Fruit fly (Drosophila melanogaster) whole organism, wandering third instar larva: ENCODE data around the gene CG46468.

Experiments
- Abd-B ChIP-seq: fragments of >200 bp; optimal IDR thresholded peaks from 2 replicates; lab custom pipeline; 2017; ENCODE audit warnings: missing biosample characterization, missing genetic modification characterization
- CG32264 ChIP-seq: fragments of 200-800 bp; sonication (Bioruptor generic); optimal IDR thresholded peaks from 2 replicates; lab custom pipeline; 2016; ENCODE audit warnings: missing biosample characterization, missing genetic modification characterization
- CG9705 ChIP-seq: fragments of 200-800 bp; sonication (Bioruptor generic); optimal IDR thresholded peaks from 2 replicates; lab custom pipeline; 2018; ENCODE audit warnings: missing biosample characterization, mild to moderate bottlenecking, missing genetic modification characterization
- CrebA ChIP-seq: fragments of 200-800 bp; sonication (Bioruptor generic); optimal IDR thresholded peaks from 2 replicates; lab custom pipeline; 2016; ENCODE audit warnings: missing biosample characterization, mild to moderate bottlenecking, missing genetic modification characterization, borderline replicate concordance
- Dfd ChIP-seq: fragments of >200 bp; optimal IDR thresholded peaks from 2 replicates; lab custom pipeline; 2017; ENCODE audit warnings: missing biosample characterization, missing genetic modification characterization
- Dif ChIP-seq: fragments of 200-275, 200-300 bp; sonication (Bioruptor generic); optimal IDR thresholded peaks from 2 replicates; lab custom pipeline; 2018; ENCODE audit warnings: missing biosample characterization, missing genetic modification characterization; ENCODE audit not compliant: partially characterized antibody
- GATAd ChIP-seq: sonication (Bioruptor generic); optimal IDR thresholded peaks from 2 replicates; lab custom pipeline; 2016; ENCODE audit warnings: missing biosample characterization, missing genetic modification characterization
- HLH106 ChIP-seq: fragments of 200-800 bp; optimal IDR thresholded peaks from 3 replicates; lab custom pipeline; 2019; ENCODE audit warnings: missing biosample characterization, mild to moderate bottlenecking, missing genetic modification characterization, moderate library complexity
- Hnf4 ChIP-seq: fragments of 200-800 bp; sonication (Bioruptor generic); optimal IDR thresholded peaks from 2 replicates; lab custom pipeline; 2016; ENCODE audit warnings: missing biosample characterization, mild to moderate bottlenecking, missing genetic modification characterization
- Hr78 ChIP-seq: fragments of >200 bp; optimal IDR thresholded peaks from 2 replicates; lab custom pipeline; 2017; ENCODE audit warnings: missing biosample characterization, missing genetic modification characterization
- Hr83 ChIP-seq: fragments of 200-300 bp; sonication (Bioruptor generic); optimal IDR thresholded peaks from 2 replicates; lab custom pipeline; 2016; ENCODE audit warnings: missing biosample characterization, mild to moderate bottlenecking, missing genetic modification characterization, moderate library complexity; ENCODE audit not compliant: poor library complexity, severe bottlenecking
- Jra ChIP-seq: sonication (Bioruptor generic); optimal IDR thresholded peaks from 2 replicates; lab custom pipeline; 2016; ENCODE audit warnings: missing biosample characterization, missing genetic modification characterization
- Mio ChIP-seq: sonication (Bioruptor generic); optimal IDR thresholded peaks from 2 replicates; lab custom pipeline; 2016; ENCODE audit warnings: missing biosample characterization, missing genetic modification characterization
- Myc ChIP-seq: fragments of >200 bp; optimal IDR thresholded peaks from 2 replicates; lab custom pipeline; 2017
- N ChIP-seq: fragments of >200 bp; optimal IDR thresholded peaks from 2 replicates; lab custom pipeline; 2018; ENCODE audit warnings: missing biosample characterization, missing external identifiers, missing genetic modification characterization
- OdsH ChIP-seq: fragments of 200-800 bp; sonication (Bioruptor generic); optimal IDR thresholded peaks from 2 replicates; lab custom pipeline; 2016; ENCODE audit warnings: missing biosample characterization, mild to moderate bottlenecking, missing genetic modification characterization
- Rel ChIP-seq, 2 experiments: fragments of 200-800 bp; sonication (Bioruptor generic) in 1 of 2; optimal IDR thresholded peaks; 2 replicates in 1 of 2; 3 replicates in 1 of 2; lab custom pipeline; 2016 to 2019; ENCODE audit warnings: mild to moderate bottlenecking in 2 of 2, missing biosample characterization in 2 of 2, missing genetic modification characterization in 2 of 2, moderate library complexity in 1 of 2
- Sp1 ChIP-seq: fragments of 200-800 bp; sonication (Bioruptor generic); optimal IDR thresholded peaks from 3 replicates; lab custom pipeline; 2019; ENCODE audit warnings: missing biosample characterization, mild to moderate bottlenecking, missing genetic modification characterization, moderate library complexity
- Vsx2 ChIP-seq: fragments of 200-300, 225-300 bp; sonication (Bioruptor generic); optimal IDR thresholded peaks from 2 replicates; lab custom pipeline; 2018; ENCODE audit warnings: missing biosample characterization, missing genetic modification characterization; ENCODE audit not compliant: partially characterized antibody
- br ChIP-seq: fragments of 200-800 bp; sonication (Bioruptor generic); optimal IDR thresholded peaks from 2 replicates; lab custom pipeline; 2016; ENCODE audit warnings: missing biosample characterization, missing genetic modification characterization
- brk ChIP-seq: fragments of 200-800 bp; sonication (Bioruptor generic); optimal IDR thresholded peaks from 2 replicates; lab custom pipeline; 2016; ENCODE audit warnings: missing biosample characterization, mild to moderate bottlenecking, missing genetic modification characterization
- dl ChIP-seq, 2 experiments: fragments of 175-275, 200-275 bp in 1 of 2; fragments of 200-275 bp in 1 of 2; sonication (Bioruptor generic); optimal IDR thresholded peaks; lab custom pipeline; 2018; ENCODE audit warnings: mild to moderate bottlenecking in 2 of 2, missing biosample characterization in 2 of 2, missing genetic modification characterization in 2 of 2, moderate library complexity in 2 of 2; ENCODE audit not compliant: partially characterized antibody in 2 of 2, insufficient read depth in 1 of 2
- dmrt93B ChIP-seq: fragments of 200-800 bp; sonication (Bioruptor generic); optimal IDR thresholded peaks from 2 replicates; lab custom pipeline; 2018; ENCODE audit warnings: missing biosample characterization, mild to moderate bottlenecking, missing genetic modification characterization
- dsf ChIP-seq: sonication (Bioruptor generic); optimal IDR thresholded peaks from 2 replicates; lab custom pipeline; 2016; ENCODE audit warnings: missing biosample characterization, missing genetic modification characterization, borderline replicate concordance
- ey ChIP-seq: fragments of 200-800 bp; sonication (Bioruptor generic); optimal IDR thresholded peaks from 2 replicates; lab custom pipeline; 2016; ENCODE audit warnings: missing biosample characterization, missing genetic modification characterization
- foxo ChIP-seq, 2 experiments: fragments of 200-800 bp; sonication (Bioruptor generic); optimal IDR thresholded peaks; 2 replicates in 1 of 2; 3 replicates in 1 of 2; lab custom pipeline; 2016 to 2017; ENCODE audit warnings: missing biosample characterization in 2 of 2, missing genetic modification characterization in 2 of 2
- fru ChIP-seq: fragments of 200-800 bp; sonication (Bioruptor generic); optimal IDR thresholded peaks from 3 replicates; lab custom pipeline; 2016; ENCODE audit warnings: missing biosample characterization, mild to moderate bottlenecking, missing genetic modification characterization
- h ChIP-seq: fragments of 200-800 bp; sonication (Bioruptor generic); optimal IDR thresholded peaks from 3 replicates; lab custom pipeline; 2016; ENCODE audit warnings: missing biosample characterization, mild to moderate bottlenecking, missing genetic modification characterization
- jim ChIP-seq: fragments of 175-275, 200-325 bp; sonication (Bioruptor generic); optimal IDR thresholded peaks from 2 replicates; lab custom pipeline; 2016; ENCODE audit warnings: missing biosample characterization, mild to moderate bottlenecking, missing genetic modification characterization
- lola ChIP-seq: fragments of >200 bp; optimal IDR thresholded peaks from 2 replicates; lab custom pipeline; 2017; ENCODE audit warnings: missing biosample characterization, missing genetic modification characterization
- pan ChIP-seq: fragments of >200 bp; optimal IDR thresholded peaks from 2 replicates; lab custom pipeline; 2017
- psq ChIP-seq: fragments of 200-800 bp; sonication (Bioruptor generic); optimal IDR thresholded peaks from 3 replicates; lab custom pipeline; 2017; ENCODE audit warnings: missing biosample characterization, mild to moderate bottlenecking, missing genetic modification characterization, moderate library complexity
- rgr ChIP-seq: fragments of 200-800 bp; sonication (Bioruptor generic); optimal IDR thresholded peaks from 3 replicates; lab custom pipeline; 2016; ENCODE audit warnings: missing biosample characterization, mild to moderate bottlenecking, missing genetic modification characterization
- sage ChIP-seq: fragments of 200-800 bp; sonication (Bioruptor generic); optimal IDR thresholded peaks from 2 replicates; lab custom pipeline; 2016; ENCODE audit warnings: missing biosample characterization, mild to moderate bottlenecking, missing genetic modification characterization
- sv ChIP-seq: fragments of 200-800 bp; sonication (Bioruptor generic); optimal IDR thresholded peaks from 3 replicates; lab custom pipeline; 2016; ENCODE audit warnings: missing biosample characterization, missing genetic modification characterization
- tai ChIP-seq: sonication (Bioruptor generic); optimal IDR thresholded peaks from 2 replicates; lab custom pipeline; 2016; ENCODE audit warnings: missing biosample characterization, missing genetic modification characterization
- usp ChIP-seq: fragments of >200 bp; optimal IDR thresholded peaks from 2 replicates; lab custom pipeline; 2017; ENCODE audit warnings: missing biosample characterization, missing genetic modification characterization
- woc ChIP-seq: sonication (Bioruptor generic); optimal IDR thresholded peaks from 2 replicates; lab custom pipeline; 2016; ENCODE audit warnings: missing biosample characterization, mild to moderate bottlenecking, missing genetic modification characterization

Gene CG46468

DNA sequence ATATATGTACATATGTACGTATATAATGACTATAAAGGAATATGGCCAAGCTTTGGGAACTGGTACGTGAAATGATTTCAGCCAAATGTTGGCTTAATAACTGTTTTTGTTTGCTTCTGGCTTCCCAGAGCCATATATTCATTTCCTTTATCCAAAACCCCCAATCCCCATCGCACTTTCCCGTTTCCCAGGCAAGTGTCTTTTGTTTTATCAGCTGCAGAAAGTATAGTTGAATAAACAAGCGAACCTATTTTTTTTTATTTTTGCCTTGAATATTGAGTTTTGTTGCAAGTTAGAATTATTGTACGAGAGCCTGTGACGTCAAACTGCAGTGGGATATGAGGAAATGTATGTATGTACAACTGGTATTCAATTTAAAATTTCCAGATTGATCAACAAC, 38.7 kb downstream of the CG46468 start:
- no peak for TF ChIP-seq psq (GFP tag; lab: Kevin White, UChicago)
- TF ChIP-seq OdsH = peak; percentile 43
- no peak for TF ChIP-seq Myc (lab: Kevin White, UChicago)
- no peak for TF ChIP-seq CG9705
- no peak for TF ChIP-seq jim (GFP tag; lab: Kevin White, UChicago)
- TF ChIP-seq Mio (GFP tag; lab: Kevin White, UChicago) = no peak
- no peak for TF ChIP-seq Jra (GFP tag; lab: Kevin White, UChicago)
- no peak for TF ChIP-seq pan
- no peak for TF ChIP-seq br (GFP tag; lab: Kevin White, UChicago)
- TF ChIP-seq N (GFP tag; lab: Kevin White, UChicago) = no peak
- no peak for TF ChIP-seq dsf (GFP tag; lab: Kevin White, UChicago)
- no peak for TF ChIP-seq Abd-B
- TF ChIP-seq sage (GFP tag; lab: Kevin White, UChicago) = no peak
- TF ChIP-seq Dif (GFP tag; lab: Kevin White, UChicago) = no peak
- peak; percentile 19 for TF ChIP-seq brk
- TF ChIP-seq woc (GFP tag; lab: Kevin White, UChicago) = no peak
- TF ChIP-seq rgr (GFP tag; lab: Kevin White, UChicago) = peak; percentile 65
- no peak for TF ChIP-seq Vsx2 (GFP tag; lab: Kevin White, UChicago)
- TF ChIP-seq CG32264 (GFP tag; lab: Kevin White, UChicago) = no peak
- TF ChIP-seq usp (GFP tag; lab: Kevin White, UChicago) = no peak
- TF ChIP-seq Hnf4 (GFP tag; lab: Kevin White, UChicago) = no peak
- no peak for TF ChIP-seq ey
- no peak for TF ChIP-seq sv (GFP tag; lab: Kevin White, UChicago)
- peak; percentile 76 for TF ChIP-seq Hr83 (GFP tag; lab: Kevin White, UChicago)
- TF ChIP-seq dmrt93B (GFP tag; lab: Kevin White, UChicago) = no peak
- TF ChIP-seq foxo (GFP tag; optimal IDR thresholded peaks at IDR 0.05; lab: Kevin White, UChicago) = peak in 1 of 2 experiments; percentile 28
- no peak for TF ChIP-seq tai
- peak; percentile 21 for TF ChIP-seq h (GFP tag; lab: Kevin White, UChicago)
- TF ChIP-seq lola = no peak
- TF ChIP-seq GATAd (GFP tag; lab: Kevin White, UChicago) = no peak
- TF ChIP-seq Sp1 (GFP tag; lab: Kevin White, UChicago) = no peak
- TF ChIP-seq Hr78 (GFP tag; lab: Kevin White, UChicago) = no peak
- TF ChIP-seq dl (GFP tag; optimal IDR thresholded peaks at IDR 0.05; lab: Kevin White, UChicago; ENCODE audit: insufficient read depth in 1 of 2, partially characterized antibody in 2 of 2) = no peak
- no peak for TF ChIP-seq Rel (GFP tag; optimal IDR thresholded peaks at IDR 0.05; lab: Kevin White, UChicago)
- TF ChIP-seq Rel (tag; optimal IDR thresholded peaks at IDR 0.05; lab: Kevin White, UChicago) = no peak
- TF ChIP-seq HLH106 (tag; lab: Kevin White, UChicago) = no peak
- no peak for TF ChIP-seq fru (GFP tag; lab: Kevin White, UChicago)
- TF ChIP-seq CrebA (GFP tag; lab: Kevin White, UChicago) = no peak
- TF ChIP-seq Dfd (GFP tag; lab: Kevin White, UChicago) = no peak
- TF ChIP-seq, all 38 proteins: peak for 6

DNA sequence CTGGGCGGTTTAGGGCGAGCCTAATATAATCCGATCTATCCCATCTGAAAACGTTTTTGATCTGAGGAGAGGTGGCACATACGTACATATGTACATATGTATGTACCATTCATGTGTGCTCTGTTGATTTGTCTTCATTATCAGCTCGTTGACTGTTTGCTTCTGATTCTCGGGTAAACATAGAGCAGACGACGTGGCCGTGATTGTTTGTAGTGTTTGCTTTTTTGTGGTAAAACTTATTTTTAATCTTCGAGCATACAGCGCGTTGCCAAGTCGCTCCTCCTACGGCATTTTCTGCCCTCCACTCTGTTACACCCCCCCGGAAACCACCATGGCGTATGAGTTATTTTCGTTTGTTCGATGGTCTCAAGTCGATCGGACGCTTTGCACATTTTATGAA, 39.5 kb downstream of the CG46468 start:
- TF ChIP-seq Abd-B (no peak), Mio (GFP tag; lab: Kevin White, UChicago) (no peak), rgr (GFP tag; lab: Kevin White, UChicago) (peak; percentile 15), sage (GFP tag; lab: Kevin White, UChicago) (no peak), Hr83 (GFP tag; lab: Kevin White, UChicago) (no peak), GATAd (GFP tag; lab: Kevin White, UChicago) (no peak), tai (no peak), Sp1 (GFP tag; lab: Kevin White, UChicago) (no peak), foxo (GFP tag; optimal IDR thresholded peaks at IDR 0.05; lab: Kevin White, UChicago) (no peak), OdsH (peak; percentile 13), dsf (GFP tag; lab: Kevin White, UChicago) (no peak), sv (GFP tag; lab: Kevin White, UChicago) (peak; percentile 74), dmrt93B (GFP tag; lab: Kevin White, UChicago) (no peak)
